Worm (Caenorhabditis elegans) whole organism, L4 larva: ENCODE data around the gene acs-4.
A peak's percentile ranks its signal among the peaks of the same experiment; 100 is the strongest.

Source experiments
- F49E8.2 ChIP-seq: sonication (generic microtip); optimal IDR thresholded peaks from 2 replicates; lab custom pipeline; 2016; ENCODE audit warnings: missing compliant biosample characterization, mild to moderate bottlenecking, missing genetic modification characterization, borderline replicate concordance
- T20F7.1 ChIP-seq: fragments of 200-800 bp; sonication (Bioruptor generic); optimal IDR thresholded peaks from 2 replicates; lab custom pipeline; 2018; ENCODE audit warnings: mild to moderate bottlenecking, missing genetic modification characterization, missing compliant biosample characterization
- T26A8.4 ChIP-seq: fragments of 200-800 bp; sonication (Bioruptor generic); IDR thresholded peaks from 2 replicates; pipeline ENCODE4 v1.3.6; 2022; ENCODE audit warnings: missing genetic modification characterization, missing compliant biosample characterization
- Y105C5A.15 ChIP-seq: fragments of 200-800 bp; sonication (Bioruptor generic); IDR thresholded peaks from 2 replicates; pipeline ENCODE4 v1.3.6; 2022; ENCODE audit warnings: missing genetic modification characterization, missing compliant biosample characterization
- Y48G9A.11 ChIP-seq: fragments of 200-800 bp; sonication (Bioruptor generic); IDR thresholded peaks from 2 replicates; pipeline ENCODE4 v1.3.6; 2022; ENCODE audit warnings: missing genetic modification reagents, missing genetic modification characterization, missing compliant biosample characterization
- aha-1 ChIP-seq: fragments of 150-350 bp; peaks from one replicate; lab custom pipeline; 2014; ENCODE audit warnings: missing biosample characterization, missing genetic modification characterization
- arid-1 ChIP-seq: fragments of 200-800 bp; sonication (Bioruptor generic); conservative IDR thresholded peaks from 2 replicates; pipeline ENCODE4 v1.3.6; 2022; ENCODE audit warnings: missing genetic modification reagents, missing genetic modification characterization, missing compliant biosample characterization
- ceh-62 ChIP-seq: sonication (generic microtip); optimal IDR thresholded peaks from 2 replicates; lab custom pipeline; 2017; ENCODE audit warnings: missing biosample characterization, missing genetic modification characterization
- ceh-82 ChIP-seq: sonication (generic microtip); optimal IDR thresholded peaks from 2 replicates; lab custom pipeline; 2017; ENCODE audit warnings: missing biosample characterization, missing genetic modification characterization
- cey-2 ChIP-seq: sonication (generic microtip); optimal IDR thresholded peaks from 3 replicates; lab custom pipeline; 2017; ENCODE audit warnings: missing genetic modification characterization, mild to moderate bottlenecking, missing compliant biosample characterization, antibody characterized with exemption, borderline replicate concordance; ENCODE audit not compliant: insufficient read depth
- daf-19 ChIP-seq: fragments of 200-800 bp; sonication (Bioruptor generic); conservative IDR thresholded peaks from 2 replicates; pipeline ENCODE4 v1.3.6; 2022; ENCODE audit warnings: missing genetic modification characterization, missing compliant biosample characterization
- dpl-1 ChIP-seq: fragments of 150-350 bp; optimal IDR thresholded peaks from 2 replicates; lab custom pipeline; 2014; ENCODE audit warnings: missing biosample characterization, missing genetic modification reagents, missing genetic modification characterization
- duxl-1 ChIP-seq: sonication (generic microtip); optimal IDR thresholded peaks from 2 replicates; lab custom pipeline; 2016; ENCODE audit warnings: mild to moderate bottlenecking, missing genetic modification characterization, moderate library complexity, missing compliant biosample characterization; ENCODE audit not compliant: poor library complexity
- egl-27 ChIP-seq: sonication (generic microtip); optimal IDR thresholded peaks from 3 replicates; lab custom pipeline; 2017; ENCODE audit warnings: missing biosample characterization, missing genetic modification reagents, missing genetic modification characterization
- gei-8 ChIP-seq: fragments of 200-800 bp; sonication (Bioruptor generic); optimal IDR thresholded peaks from 2 replicates; lab custom pipeline; 2018; ENCODE audit warnings: mild to moderate bottlenecking, missing genetic modification characterization, missing compliant biosample characterization
- hmg-1.1 ChIP-seq: fragments of 200-800 bp; sonication (Bioruptor generic); IDR thresholded peaks from 2 replicates; pipeline ENCODE4 v1.3.6; 2022; ENCODE audit warnings: missing genetic modification reagents, missing genetic modification characterization, missing compliant biosample characterization
- lin-1 ChIP-seq: fragments of 200-800 bp; sonication (Bioruptor generic); IDR thresholded peaks from 2 replicates; pipeline ENCODE4 v1.3.6; 2022; ENCODE audit warnings: missing genetic modification reagents, missing genetic modification characterization, missing compliant biosample characterization
- lin-13 ChIP-seq: fragments of 150-350 bp; optimal IDR thresholded peaks from 2 replicates; lab custom pipeline; 2014; ENCODE audit warnings: missing biosample characterization, missing genetic modification reagents, missing genetic modification characterization
- lin-29 ChIP-seq: fragments of 200-800 bp; sonication (Bioruptor generic); IDR thresholded peaks from 2 replicates; pipeline ENCODE4 v1.3.6; 2022; ENCODE audit warnings: missing genetic modification reagents, missing genetic modification characterization, missing compliant biosample characterization
- lin-38 ChIP-seq: fragments of 200-800 bp; sonication (Bioruptor generic); IDR thresholded peaks from 2 replicates; pipeline ENCODE4 v1.3.6; 2022; ENCODE audit warnings: missing genetic modification reagents, missing genetic modification characterization, missing compliant biosample characterization
- lsy-2 ChIP-seq, 2 experiments: fragments of 150-350 bp in 1 of 2; sonication (generic microtip) in 1 of 2; optimal IDR thresholded peaks; 2 replicates each; lab custom pipeline; 2014 to 2017; ENCODE audit warnings: missing biosample characterization in 2 of 2, missing genetic modification characterization in 2 of 2
- mdl-1 ChIP-seq, 2 experiments: fragments of 150-350 bp in 1 of 2; sonication (generic microtip) in 1 of 2; optimal IDR thresholded peaks; 2 replicates each; lab custom pipeline; 2014 to 2017; ENCODE audit warnings: missing biosample characterization in 2 of 2, missing genetic modification characterization in 2 of 2
- nhr-10 ChIP-seq: fragments of 150-350 bp; optimal IDR thresholded peaks from 2 replicates; lab custom pipeline; 2014; ENCODE audit warnings: missing biosample characterization, missing genetic modification characterization
- nhr-111 ChIP-seq: fragments of 200-800 bp; sonication (Bioruptor generic); optimal IDR thresholded peaks from 2 replicates; lab custom pipeline; 2018; ENCODE audit warnings: mild to moderate bottlenecking, missing genetic modification characterization, missing compliant biosample characterization
- nhr-25 ChIP-seq: sonication (generic microtip); optimal IDR thresholded peaks from 2 replicates; lab custom pipeline; 2017; ENCODE audit warnings: missing genetic modification characterization, mild to moderate bottlenecking, missing compliant biosample characterization, antibody characterized with exemption, moderate library complexity, borderline replicate concordance; ENCODE audit not compliant: insufficient read depth
- nhr-28 ChIP-seq: fragments of 150-350 bp; optimal IDR thresholded peaks from 2 replicates; lab custom pipeline; 2014; ENCODE audit warnings: missing biosample characterization, missing genetic modification characterization
- nhr-41 ChIP-seq: fragments of 200-800 bp; sonication (Bioruptor generic); IDR thresholded peaks from 2 replicates; pipeline ENCODE4 v1.3.6; 2022; ENCODE audit warnings: missing genetic modification reagents, missing genetic modification characterization, missing compliant biosample characterization
- nhr-76 ChIP-seq: fragments of 150-350 bp; optimal IDR thresholded peaks from 2 replicates; lab custom pipeline; 2014; ENCODE audit warnings: missing biosample characterization, missing genetic modification characterization
- pha-4 ChIP-seq, 2 experiments: fragments of 150-350 bp in 1 of 2; fragments of 200-800 bp in 1 of 2; sonication (Bioruptor generic) in 1 of 2; IDR thresholded peaks in 1 of 2; optimal IDR thresholded peaks in 1 of 2; 2 replicates each; pipeline versions ENCODE4 v1.3.6 to Lab custom; 2014 to 2022; ENCODE audit warnings: missing genetic modification characterization in 2 of 2, missing genetic modification reagents in 2 of 2, missing biosample characterization in 1 of 2, missing compliant biosample characterization in 1 of 2
- php-3 ChIP-seq: fragments of 200-800 bp; sonication (Bioruptor generic); IDR thresholded peaks from 2 replicates; pipeline ENCODE4 v1.3.6; 2022; ENCODE audit warnings: missing genetic modification reagents, missing genetic modification characterization, missing compliant biosample characterization
- pqm-1 ChIP-seq: sonication (generic microtip); optimal IDR thresholded peaks from 2 replicates; lab custom pipeline; 2017; ENCODE audit warnings: missing biosample characterization, missing genetic modification characterization
- rbr-2 ChIP-seq: sonication (generic microtip); optimal IDR thresholded peaks from 2 replicates; lab custom pipeline; 2016; ENCODE audit warnings: missing genotype, missing genetic modification characterization, missing compliant biosample characterization
- snpc-4 ChIP-seq: fragments of 150-350 bp; optimal IDR thresholded peaks from 2 replicates; lab custom pipeline; 2014; ENCODE audit warnings: missing biosample characterization, missing genetic modification characterization
- spr-1 ChIP-seq: sonication (generic microtip); optimal IDR thresholded peaks from 2 replicates; lab custom pipeline; 2016; ENCODE audit warnings: mild to moderate bottlenecking, missing genetic modification characterization, missing compliant biosample characterization
- tag-97 ChIP-seq: fragments of 200-800 bp; sonication (Bioruptor generic); IDR thresholded peaks from 2 replicates; pipeline ENCODE4 v1.3.6; 2022; ENCODE audit warnings: missing genetic modification characterization, missing compliant biosample characterization
- tra-1 ChIP-seq: fragments of 200-800 bp; sonication (Bioruptor generic); IDR thresholded peaks from 2 replicates; pipeline ENCODE4 v1.3.6; 2022; ENCODE audit warnings: missing genetic modification reagents, missing genetic modification characterization, missing compliant biosample characterization
- unc-62 ChIP-seq, 3 experiments: fragments of 150-350 bp in 1 of 3; sonication (generic microtip); optimal IDR thresholded peaks in 2 of 3; peaks in 1 of 3; 1 replicate in 1 of 3; 2 replicates in 2 of 3; lab custom pipeline; 2014 to 2017; ENCODE audit warnings: missing biosample characterization in 3 of 3, missing genetic modification characterization in 3 of 3, missing genetic modification reagents in 3 of 3, missing genotype in 1 of 3
- zag-1 ChIP-seq: fragments of 150-350 bp; optimal IDR thresholded peaks from 2 replicates; lab custom pipeline; 2014; ENCODE audit warnings: missing biosample characterization, missing genetic modification characterization
- zfp-3 ChIP-seq: fragments of 200-800 bp; sonication (Bioruptor generic); conservative IDR thresholded peaks from 2 replicates; pipeline ENCODE4 v1.3.6; 2022; ENCODE audit warnings: missing genetic modification reagents, missing genetic modification characterization, missing compliant biosample characterization

acs-4 gene

DNA sequence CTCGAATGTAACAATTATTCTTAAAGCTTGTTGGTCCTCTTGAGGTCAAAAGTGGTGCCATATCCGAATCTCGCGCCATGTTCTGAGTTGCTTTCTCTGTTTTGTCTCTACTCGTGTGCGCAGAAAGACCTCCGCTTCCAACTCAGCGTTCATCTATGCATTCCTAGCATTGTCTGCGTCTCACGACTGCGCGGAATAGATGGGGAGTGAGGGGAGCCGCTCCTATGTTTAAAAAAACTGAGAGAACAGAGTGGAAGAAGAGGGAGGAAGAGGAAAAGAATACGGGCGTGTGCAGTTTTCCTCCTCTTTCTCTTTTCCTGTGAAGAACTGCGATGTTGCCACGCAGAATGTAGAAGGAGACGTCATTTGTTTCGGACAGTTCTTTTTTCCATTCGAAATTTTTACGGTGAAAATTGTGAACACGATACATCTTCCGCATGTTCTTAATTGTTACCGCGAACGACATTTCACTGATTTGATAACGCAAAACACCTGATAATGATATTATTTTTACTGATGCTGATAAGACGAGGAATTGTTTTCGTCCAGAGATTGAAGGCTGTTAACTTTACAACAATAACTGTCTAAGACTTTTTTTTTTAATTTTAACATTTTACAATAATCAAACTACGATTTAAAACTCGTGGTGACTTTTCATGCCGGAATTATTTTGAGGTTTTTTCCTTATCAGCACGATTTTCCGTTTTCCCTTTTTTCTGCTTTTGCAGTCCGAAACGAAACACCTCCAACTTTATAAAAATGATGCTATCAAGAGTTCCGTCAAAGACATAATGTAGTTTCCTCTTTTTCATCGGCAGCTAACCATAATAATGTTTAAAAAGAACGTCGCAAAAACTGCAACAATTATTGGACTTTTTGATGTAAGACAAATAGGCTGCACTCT, 722 bp upstream of the acs-4 start (continued):
- no peak for TF ChIP-seq snpc-4
- TF ChIP-seq hmg-1.1 (GFP tag; lab: Robert Waterston, UW) = peak; percentile 80
- no peak for TF ChIP-seq F49E8.2 (tag; lab: Kevin White, UChicago)
- no peak for TF ChIP-seq nhr-76 (tag; lab: Kevin White, UChicago)
- no peak for TF ChIP-seq nhr-25 (tag; lab: Kevin White, UChicago)
- TF ChIP-seq gei-8 (GFP tag; lab: Kevin White, UChicago) = no peak
- no peak for TF ChIP-seq nhr-10
- no peak for TF ChIP-seq tag-97
- TF ChIP-seq egl-27 (tag; lab: Kevin White, UChicago) = no peak
- no peak for TF ChIP-seq lin-29 (GFP tag; lab: Robert Waterston, UW)
- peak; percentile 69 for TF ChIP-seq nhr-28
- TF ChIP-seq rbr-2 (tag; lab: Kevin White, UChicago) = peak; percentile 64
- TF ChIP-seq zag-1 (tag; lab: Kevin White, UChicago) = no peak
- no peak for TF ChIP-seq nhr-41

DNA sequence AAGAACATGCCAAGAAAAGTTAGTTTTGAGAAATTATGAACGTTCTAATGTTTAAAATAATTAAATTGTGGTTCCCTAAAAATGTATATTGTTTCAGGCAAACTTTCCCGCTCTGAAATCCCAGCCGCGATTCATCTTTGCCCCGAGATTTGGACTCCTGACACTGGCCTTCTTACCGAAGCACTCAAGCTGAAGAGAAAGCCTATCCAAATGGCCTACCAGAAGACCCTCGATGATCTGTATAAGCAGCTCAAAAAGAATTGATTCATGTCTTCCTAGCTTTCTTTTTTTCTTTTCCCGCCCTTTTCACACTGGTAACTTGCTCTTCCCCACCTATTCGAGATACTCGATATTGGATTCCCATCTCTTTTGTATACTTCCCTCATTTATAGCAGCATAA, 2.5 kb downstream of the acs-4 start:
- peak in 1 of 2 experiments; percentile 90 for TF ChIP-seq unc-62 (GFP tag; optimal IDR thresholded peaks at IDR 0.05 in 1 of 2; lab: Kevin White, UChicago)
- no peak for TF ChIP-seq unc-62 (tag; optimal IDR thresholded peaks at IDR 0.05; lab: Kevin White, UChicago)
- peak; percentile 81 for TF ChIP-seq aha-1 (tag; lab: Kevin White, UChicago)
- no peak for TF ChIP-seq duxl-1 (tag; lab: Kevin White, UChicago)
- TF ChIP-seq, all 104 proteins: peak for 2

DNA sequence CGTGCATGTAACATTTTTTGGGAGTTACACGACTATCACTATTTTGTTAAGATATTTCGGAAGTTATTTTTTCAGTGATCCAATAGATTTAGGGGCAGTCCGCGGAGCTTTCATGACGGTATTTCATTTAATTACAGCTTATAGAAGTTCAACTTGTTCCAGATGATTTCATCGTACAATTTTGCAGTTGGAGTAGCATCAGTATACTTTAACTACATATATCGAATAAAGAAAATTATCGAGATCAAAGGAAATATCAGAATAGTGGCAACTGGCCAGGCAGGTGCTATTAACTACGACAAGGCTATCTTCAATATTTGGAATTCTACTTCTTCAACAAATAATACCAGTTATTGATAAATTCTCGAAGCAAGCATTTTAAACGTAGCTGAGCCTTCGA, 10.9 kb downstream of the acs-4 start:
- TF ChIP-seq daf-19 (GFP tag; lab: Robert Waterston, UW) = 0 out of 2 replicates have a peak, but pooled peaks have one; percentile 40
- peak; percentile 65 for TF ChIP-seq F49E8.2 (tag; lab: Kevin White, UChicago)
- TF ChIP-seq lin-1 (GFP tag; lab: Robert Waterston, UW) = 0 out of 2 replicates have a peak, but pooled peaks have one; percentile 35
- TF ChIP-seq Y105C5A.15 (GFP tag; lab: Robert Waterston, UW) = 0 out of 2 replicates have a peak, but pooled peaks have one; percentile 41
- no peak for TF ChIP-seq spr-1
- no peak for TF ChIP-seq zfp-3
- TF ChIP-seq pha-4 (GFP tag; IDR thresholded peaks at IDR 0.05; lab: Robert Waterston, UW) = peak; percentile 16; the same call in 1 of the 2 replicates
- TF ChIP-seq pha-4 (tag; optimal IDR thresholded peaks at IDR 0.05; lab: Kevin White, UChicago) = no peak
- TF ChIP-seq pqm-1 (tag; lab: Kevin White, UChicago) = no peak
- TF ChIP-seq php-3 (GFP tag; lab: Robert Waterston, UW) = 0 out of 2 replicates have a peak, but pooled peaks have one; percentile 28
- TF ChIP-seq Y48G9A.11 (GFP tag; lab: Robert Waterston, UW) = peak; percentile 39; the same call in 1 of the 2 replicates
- TF ChIP-seq lin-38 (GFP tag; lab: Robert Waterston, UW) = peak; percentile 48

DNA sequence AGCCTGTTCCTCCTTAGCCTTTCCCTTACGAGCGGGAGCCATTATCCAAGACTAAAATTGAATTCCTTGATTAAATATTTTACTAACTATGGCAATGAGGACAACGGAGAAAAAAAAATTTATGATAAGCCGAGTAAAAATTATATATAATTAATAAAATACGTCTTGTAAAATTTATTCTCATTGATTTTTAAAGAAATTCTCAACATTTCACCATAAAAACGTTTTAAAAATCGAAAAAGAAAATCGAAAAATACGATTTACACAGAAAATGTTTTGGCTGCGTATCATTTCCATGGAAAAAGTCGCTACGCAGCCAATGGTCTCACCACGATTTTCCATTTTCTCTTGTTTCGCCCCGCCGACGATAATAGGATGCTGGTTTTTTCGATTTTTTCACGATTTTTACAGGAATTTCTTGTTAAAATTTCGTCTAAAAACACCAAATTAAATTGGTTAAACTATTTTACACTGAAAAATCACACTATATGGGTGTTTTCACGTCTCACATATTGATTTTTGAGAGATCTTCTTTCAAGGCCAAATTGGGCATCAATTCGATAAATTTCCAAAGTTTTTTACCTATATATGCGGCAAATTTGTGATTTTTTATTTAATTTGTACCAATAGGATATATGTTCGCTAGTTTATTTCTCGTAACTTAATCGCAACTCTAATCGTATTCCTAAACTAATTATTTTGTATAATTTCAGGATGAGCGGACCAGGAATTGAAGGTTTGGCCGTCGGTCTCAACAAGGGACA, 12.1 kb downstream of the acs-4 start, which contains the start of the genes rps-14 and rpl-36:
Gene rps-14, minus strand, starts transcription at position 51 of the 764 bp plus-strand sequence.
Gene rpl-36, plus strand, starts transcription at position 714 of the 764 bp plus-strand sequence.
- no peak for TF ChIP-seq nhr-111 (GFP tag; lab: Kevin White, UChicago)
- TF ChIP-seq tag-97 = no peak
- TF ChIP-seq lin-13 (GFP tag; lab: Kevin White, UChicago) = peak; percentile 60
- TF ChIP-seq dpl-1 (GFP tag; lab: Kevin White, UChicago) = peak; percentile 89
- no peak for TF ChIP-seq cey-2 (tag; lab: Kevin White, UChicago)
- 0 out of 2 replicates have a peak, but pooled peaks have one; percentile 42 for TF ChIP-seq tra-1 (GFP tag; lab: Robert Waterston, UW)
- no peak for TF ChIP-seq nhr-41
- no peak for TF ChIP-seq ceh-62 (tag; lab: Kevin White, UChicago)
- no peak for TF ChIP-seq daf-19 (GFP tag; lab: Robert Waterston, UW)
- TF ChIP-seq zag-1 (tag; lab: Kevin White, UChicago) = no peak
- no peak for TF ChIP-seq nhr-10
- TF ChIP-seq Y105C5A.15 (GFP tag; lab: Robert Waterston, UW) = no peak
- peak; percentile 90 for TF ChIP-seq T20F7.1 (GFP tag; lab: Kevin White, UChicago)
- 0 out of 2 replicates have a peak, but pooled peaks have one; percentile 28 for TF ChIP-seq arid-1 (GFP tag; lab: Robert Waterston, UW)
- peak; percentile 59; the same call in 1 of the 2 replicates for TF ChIP-seq T26A8.4 (GFP tag; lab: Robert Waterston, UW)
- no peak for TF ChIP-seq pqm-1 (tag; lab: Kevin White, UChicago)
- peak; percentile 62; the same call in 1 of the 2 replicates for TF ChIP-seq hmg-1.1 (GFP tag; lab: Robert Waterston, UW)
- TF ChIP-seq mdl-1 (tag; optimal IDR thresholded peaks at IDR 0.05; lab: Kevin White, UChicago) = peak in 1 of 2 experiments; percentile 16
- TF ChIP-seq ceh-82 (tag; lab: Kevin White, UChicago) = no peak
- TF ChIP-seq lsy-2 (tag; optimal IDR thresholded peaks at IDR 0.05; lab: Kevin White, UChicago) = peak; percentile 43 to 96
